Fruit fly (Drosophila melanogaster): ENCODE results near the gene CG33630.
A peak's percentile ranks its signal among the peaks of the same experiment; 100 is the strongest.

Gene CG33630

DNA sequence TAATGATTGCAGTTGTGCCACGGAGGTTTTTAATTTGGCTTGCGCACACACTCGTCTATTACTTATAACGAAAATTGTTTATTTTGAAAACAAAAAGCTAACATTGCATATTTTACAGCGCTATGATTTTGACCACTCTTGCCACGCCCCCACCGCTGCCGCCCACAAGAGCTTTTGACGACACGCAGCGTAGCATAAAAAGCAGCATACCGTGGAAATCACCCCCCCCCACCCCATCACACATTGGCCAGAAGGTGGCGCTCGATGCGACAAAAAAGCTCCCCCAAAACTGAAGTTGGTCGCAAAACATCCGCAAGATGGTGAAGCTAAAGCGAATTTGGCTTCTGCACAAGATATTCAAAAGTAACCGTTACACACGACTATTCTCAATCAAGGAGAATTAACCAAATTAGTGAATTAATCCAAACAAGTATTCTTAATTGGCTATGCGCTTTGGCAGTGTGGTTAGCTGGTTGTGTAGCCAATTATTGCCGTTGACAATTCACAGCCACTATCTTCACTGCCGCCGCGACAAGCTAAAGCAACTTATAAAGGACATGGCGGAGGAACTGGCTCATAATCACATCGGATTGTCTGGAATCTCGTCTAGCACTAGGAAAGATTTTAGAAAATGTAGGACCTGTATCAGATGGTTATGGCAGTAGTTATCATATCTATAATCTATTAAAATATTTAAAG is 38.2 kb downstream of the CG33630 start (continued):
- TF ChIP-seq Neu2 (GFP tag; optimal IDR thresholded peaks at IDR 0.05; ENCODE audit: borderline replicate concordance), result no peak
- no peak for TF ChIP-seq CG13123 (GFP tag; optimal IDR thresholded peaks at IDR 0.05)
- TF ChIP-seq CG43689 (GFP tag; IDR thresholded peaks at IDR 0.05), result no peak
- TF ChIP-seq Med (GFP tag), result peak; percentile 94
- no peak for TF ChIP-seq CG34224 (GFP tag; IDR thresholded peaks at IDR 0.05; ENCODE audit: partially characterized antibody)
- no peak for TF ChIP-seq sim (GFP tag; IDR thresholded peaks at IDR 0.05)
- TF ChIP-seq nerfin-2 (GFP tag; IDR thresholded peaks at IDR 0.05; ENCODE audit: partially characterized antibody), result peak; percentile 29; the same call in 1 of the 2 replicates
- peak; percentile 45; the same call in 1 of the 3 replicates for TF ChIP-seq dysf (GFP tag; IDR thresholded peaks at IDR 0.05)
- TF ChIP-seq Hr51 (GFP tag; optimal IDR thresholded peaks at IDR 0.05), result peak in 1 of 2 experiments; percentile 24
- TF ChIP-seq ATbp (GFP tag; optimal IDR thresholded peaks at IDR 0.05), result peak; percentile 47
- TF ChIP-seq Sry-β (GFP tag; optimal IDR thresholded peaks at IDR 0.05), result no peak
- TF ChIP-seq CG12659 (GFP tag; optimal IDR thresholded peaks at IDR 0.05), result peak; percentile 52
- TF ChIP-seq Atf3 (GFP tag; optimal IDR thresholded peaks at IDR 0.05), result no peak
- no peak for TF ChIP-seq CG14860 (GFP tag; IDR thresholded peaks at IDR 0.05; ENCODE audit: partially characterized antibody)
- peak; percentile 70 for TF ChIP-seq lab (GFP tag; optimal IDR thresholded peaks at IDR 0.05)
- no peak for TF ChIP-seq Hr39 (optimal IDR thresholded peaks at IDR 0.05)
- no peak for TF ChIP-seq emc (GFP tag; optimal IDR thresholded peaks at IDR 0.05)
- no peak for TF ChIP-seq D (optimal IDR thresholded peaks at IDR 0.05)
- no peak for TF ChIP-seq D (GFP tag; optimal IDR thresholded peaks at IDR 0.05)
- peak; percentile 60; the same call in 1 of the 3 replicates for TF ChIP-seq Mrtf (GFP tag; IDR thresholded peaks at IDR 0.05)
- no peak for TF ChIP-seq CG8478 (optimal IDR thresholded peaks at IDR 0.05)
- TF ChIP-seq CG32767 (GFP tag; IDR thresholded peaks at IDR 0.05), result no peak
- TF ChIP-seq Abd-B (GFP tag; optimal IDR thresholded peaks at IDR 0.05), result no peak
- TF ChIP-seq CG4707 (GFP tag; optimal IDR thresholded peaks at IDR 0.05), result no peak
- no peak for TF ChIP-seq croc (GFP tag; conservative IDR thresholded peaks at IDR 0.05)
- TF ChIP-seq ken (GFP tag; IDR thresholded peaks at IDR 0.05), result 0 out of 3 replicates have a peak, but pooled peaks have one; percentile 19
- TF ChIP-seq CG18262 (tag; optimal IDR thresholded peaks at IDR 0.05), result peak; percentile 4
- TF ChIP-seq dan (GFP tag; IDR thresholded peaks at IDR 0.05), result no peak
- TF ChIP-seq CG15696 (tag; optimal IDR thresholded peaks at IDR 0.05), result no peak
- TF ChIP-seq Dll (GFP tag; IDR thresholded peaks at IDR 0.05; ENCODE audit: partially characterized antibody), result no peak
- peak; percentile 35 for TF ChIP-seq gem (tag; optimal IDR thresholded peaks at IDR 0.05)
- no peak for TF ChIP-seq CHES-1-like (GFP tag; optimal IDR thresholded peaks at IDR 0.05)
- peak; percentile 14 for TF ChIP-seq gfzf (GFP tag; optimal IDR thresholded peaks at IDR 0.05)
- TF ChIP-seq amos (GFP tag; IDR thresholded peaks at IDR 0.05; ENCODE audit: partially characterized antibody), result no peak; the same call in 1 of the 2 replicates
- TF ChIP-seq her (GFP tag; optimal IDR thresholded peaks at IDR 0.05), result no peak
- no peak for TF ChIP-seq zen2 (GFP tag; IDR thresholded peaks at IDR 0.05; ENCODE audit: partially characterized antibody)
- no peak for TF ChIP-seq wdn (GFP tag; IDR thresholded peaks at IDR 0.05)
- no peak for TF ChIP-seq corto (GFP tag; optimal IDR thresholded peaks at IDR 0.05)
- TF ChIP-seq NC2α (GFP tag; optimal IDR thresholded peaks at IDR 0.05), result no peak
- no peak for TF ChIP-seq chn (GFP tag; optimal IDR thresholded peaks at IDR 0.05)
- peak; percentile 42 for TF ChIP-seq pzg (GFP tag; optimal IDR thresholded peaks at IDR 0.05)
- TF ChIP-seq MTF-1 (GFP tag; optimal IDR thresholded peaks at IDR 0.05; ENCODE audit: borderline replicate concordance), result peak; percentile 17
- TF ChIP-seq H15 (GFP tag; IDR thresholded peaks at IDR 0.05), result 0 out of 3 replicates have a peak, but pooled peaks have one; percentile 53
- no peak for TF ChIP-seq zfh2 (GFP tag; optimal IDR thresholded peaks at IDR 0.05)
- no peak for TF ChIP-seq CG34422 (GFP tag; IDR thresholded peaks at IDR 0.05)
- peak; percentile 33 for TF ChIP-seq CoRest (tag; optimal IDR thresholded peaks at IDR 0.05)
- no peak for TF ChIP-seq Hey (tag; optimal IDR thresholded peaks at IDR 0.05)
- TF ChIP-seq CG12219 (GFP tag; optimal IDR thresholded peaks at IDR 0.05), result no peak
- TF ChIP-seq CG33557 (GFP tag; optimal IDR thresholded peaks at IDR 0.05), result no peak

All from whole organism, embryonic.